Worm (Caenorhabditis elegans) whole organism, late embryonic: ENCODE results near the gene sart-3.

Experiments
- K02D7.2 ChIP-seq: sonication (generic microtip); optimal IDR thresholded peaks from 2 replicates; lab custom pipeline; 2017; ENCODE audit warnings: mild to moderate bottlenecking, missing genetic modification characterization, missing compliant biosample characterization
- T23F11.4 ChIP-seq: fragments of 200-800 bp; sonication (Bioruptor generic); optimal IDR thresholded peaks from 2 replicates; lab custom pipeline; 2018; ENCODE audit warnings: mild to moderate bottlenecking, missing genetic modification characterization, missing compliant biosample characterization
- Y22D7AL.16 ChIP-seq: sonication (generic microtip); optimal IDR thresholded peaks from 2 replicates; lab custom pipeline; 2016; ENCODE audit warnings: missing genetic modification characterization, missing compliant biosample characterization
- ahr-1 ChIP-seq: sonication (generic microtip); optimal IDR thresholded peaks from 2 replicates; lab custom pipeline; 2016; ENCODE audit warnings: missing genetic modification characterization, missing compliant biosample characterization
- ceh-14 ChIP-seq: sonication (generic microtip); optimal IDR thresholded peaks from 2 replicates; lab custom pipeline; 2016; ENCODE audit warnings: missing genotype, missing genetic modification characterization, missing compliant biosample characterization
- ceh-2 ChIP-seq: sonication (generic microtip); optimal IDR thresholded peaks from 2 replicates; lab custom pipeline; 2016; ENCODE audit warnings: missing genotype, missing genetic modification characterization, missing compliant biosample characterization
- ceh-22 ChIP-seq: sonication (generic microtip); optimal IDR thresholded peaks from 2 replicates; lab custom pipeline; 2017; ENCODE audit warnings: missing biosample characterization, missing genetic modification characterization
- ceh-34 ChIP-seq: sonication (generic microtip); optimal IDR thresholded peaks from 2 replicates; lab custom pipeline; 2016; ENCODE audit warnings: mild to moderate bottlenecking, missing genetic modification characterization, missing compliant biosample characterization
- ceh-45 ChIP-seq: fragments of 200-800 bp; sonication (Bioruptor generic); IDR thresholded peaks from 2 replicates; pipeline ENCODE4 v1.3.6; 2022; ENCODE audit warnings: missing genetic modification reagents, missing genetic modification characterization, missing compliant biosample characterization
- dve-1 ChIP-seq: sonication (generic microtip); optimal IDR thresholded peaks from 2 replicates; lab custom pipeline; 2017; ENCODE audit warnings: antibody characterized with exemption, mild to moderate bottlenecking, missing genetic modification characterization, missing compliant biosample characterization
- elt-2 ChIP-seq: sonication (generic microtip); optimal IDR thresholded peaks from 2 replicates; lab custom pipeline; 2016; ENCODE audit warnings: missing genetic modification reagents, missing genetic modification characterization, missing compliant biosample characterization
- elt-4 ChIP-seq: sonication (generic microtip); optimal IDR thresholded peaks from 2 replicates; lab custom pipeline; 2016; ENCODE audit warnings: missing genetic modification characterization, missing compliant biosample characterization
- ets-4 ChIP-seq: sonication (generic microtip); optimal IDR thresholded peaks from 2 replicates; lab custom pipeline; 2016; ENCODE audit warnings: missing genetic modification characterization, missing compliant biosample characterization
- fkh-10 ChIP-seq: fragments of 150-350 bp; optimal IDR thresholded peaks from 2 replicates; lab custom pipeline; 2014; ENCODE audit warnings: missing biosample characterization, missing genetic modification reagents, missing genetic modification characterization
- fkh-6 ChIP-seq: sonication (generic microtip); optimal IDR thresholded peaks from 2 replicates; lab custom pipeline; 2016; ENCODE audit warnings: missing genetic modification characterization, missing compliant biosample characterization
- gmeb-2 ChIP-seq: sonication (generic microtip); optimal IDR thresholded peaks from 2 replicates; lab custom pipeline; 2016; ENCODE audit warnings: missing genetic modification characterization, inconsistent platforms, missing compliant biosample characterization
- hlh-13 ChIP-seq: fragments of 200-800 bp; sonication (Bioruptor generic); optimal IDR thresholded peaks from 2 replicates; lab custom pipeline; 2018; ENCODE audit warnings: mild to moderate bottlenecking, missing genetic modification characterization, missing compliant biosample characterization
- hlh-15 ChIP-seq: sonication (generic microtip); optimal IDR thresholded peaks from 2 replicates; lab custom pipeline; 2016; ENCODE audit warnings: missing genetic modification characterization, missing compliant biosample characterization
- hlh-30 ChIP-seq: sonication (generic microtip); optimal IDR thresholded peaks from 2 replicates; lab custom pipeline; 2017; ENCODE audit warnings: antibody characterized with exemption, missing genetic modification characterization, missing compliant biosample characterization; ENCODE audit not compliant: insufficient read depth
- hlh-8 ChIP-seq: sonication (generic microtip); optimal IDR thresholded peaks from 2 replicates; lab custom pipeline; 2016; ENCODE audit warnings: missing genotype, missing genetic modification characterization, missing compliant biosample characterization
- lin-11 ChIP-seq: fragments of 200-800 bp; sonication (Bioruptor generic); optimal IDR thresholded peaks from 2 replicates; lab custom pipeline; 2018; ENCODE audit warnings: mild to moderate bottlenecking, missing genetic modification characterization, missing compliant biosample characterization
- madf-2 ChIP-seq: sonication (generic microtip); optimal IDR thresholded peaks from 2 replicates; lab custom pipeline; 2017; ENCODE audit warnings: missing genetic modification characterization, missing compliant biosample characterization
- mec-3 ChIP-seq: sonication (generic microtip); optimal IDR thresholded peaks from 2 replicates; lab custom pipeline; 2016; ENCODE audit warnings: borderline replicate concordance, missing genetic modification characterization, missing compliant biosample characterization
- nhr-11 ChIP-seq: fragments of 150-350 bp; optimal IDR thresholded peaks from 2 replicates; lab custom pipeline; 2014; ENCODE audit warnings: missing biosample characterization, missing genetic modification characterization
- npax-4 ChIP-seq: sonication (generic microtip); optimal IDR thresholded peaks from 2 replicates; lab custom pipeline; 2016; ENCODE audit warnings: missing genetic modification characterization, missing compliant biosample characterization
- pha-2 ChIP-seq: sonication (generic microtip); optimal IDR thresholded peaks from 2 replicates; lab custom pipeline; 2017; ENCODE audit warnings: mild to moderate bottlenecking, missing genetic modification characterization, missing compliant biosample characterization
- pha-4 ChIP-seq: fragments of 150-350 bp; optimal IDR thresholded peaks from 2 replicates; lab custom pipeline; 2018; ENCODE audit warnings: missing biosample characterization, missing genetic modification reagents, missing genetic modification characterization
- pros-1 ChIP-seq: fragments of 150-350 bp; optimal IDR thresholded peaks from 2 replicates; lab custom pipeline; 2014; ENCODE audit warnings: missing biosample characterization, missing genetic modification reagents, missing genetic modification characterization
- sox-2 ChIP-seq: fragments of 200-800 bp; sonication (Bioruptor generic); IDR thresholded peaks from 2 replicates; pipeline ENCODE4 v1.3.6; 2022; ENCODE audit warnings: missing genetic modification reagents, missing genetic modification characterization, missing compliant biosample characterization
- tbx-2 ChIP-seq: sonication (generic microtip); optimal IDR thresholded peaks from 2 replicates; lab custom pipeline; 2016; ENCODE audit warnings: missing genetic modification characterization, missing compliant biosample characterization
- tbx-7 ChIP-seq: sonication (generic microtip); optimal IDR thresholded peaks from 2 replicates; lab custom pipeline; 2016; ENCODE audit warnings: missing genotype, missing genetic modification characterization, missing compliant biosample characterization
- unc-3 ChIP-seq, 2 experiments: fragments of 200-800 bp in 1 of 2; sonication (Bioruptor generic) in 1 of 2; sonication (generic microtip) in 1 of 2; conservative IDR thresholded peaks in 1 of 2; optimal IDR thresholded peaks in 1 of 2; 2 replicates each; pipeline versions ENCODE4 v1.3.6 to Lab custom; 2016 to 2022; ENCODE audit warnings: missing compliant biosample characterization in 2 of 2, missing genetic modification characterization in 2 of 2, missing genetic modification reagents in 1 of 2

The sart-3 gene

DNA sequence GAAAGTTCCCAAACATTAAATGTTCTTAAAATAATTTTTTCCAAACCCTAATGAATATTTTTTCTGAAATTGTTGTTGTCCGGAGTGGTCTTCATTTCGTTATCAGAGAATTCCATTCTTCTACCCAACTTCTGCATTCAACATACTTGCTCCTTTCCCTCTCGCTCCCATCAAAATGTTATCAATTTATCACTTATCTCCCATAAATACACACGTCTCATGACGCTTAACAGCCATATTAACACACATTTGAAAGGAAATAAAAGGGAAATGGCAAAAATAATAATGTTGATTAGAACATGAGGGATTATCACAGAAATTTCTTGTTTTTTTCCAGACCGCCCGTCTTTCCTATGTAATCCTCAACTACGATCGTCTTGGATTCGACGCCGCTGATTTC, 43.8 kb downstream of the sart-3 start:
- TF ChIP-seq elt-2: peak; percentile 54
- no peak for TF ChIP-seq hlh-15 (tag; lab: Kevin White, UChicago)

DNA sequence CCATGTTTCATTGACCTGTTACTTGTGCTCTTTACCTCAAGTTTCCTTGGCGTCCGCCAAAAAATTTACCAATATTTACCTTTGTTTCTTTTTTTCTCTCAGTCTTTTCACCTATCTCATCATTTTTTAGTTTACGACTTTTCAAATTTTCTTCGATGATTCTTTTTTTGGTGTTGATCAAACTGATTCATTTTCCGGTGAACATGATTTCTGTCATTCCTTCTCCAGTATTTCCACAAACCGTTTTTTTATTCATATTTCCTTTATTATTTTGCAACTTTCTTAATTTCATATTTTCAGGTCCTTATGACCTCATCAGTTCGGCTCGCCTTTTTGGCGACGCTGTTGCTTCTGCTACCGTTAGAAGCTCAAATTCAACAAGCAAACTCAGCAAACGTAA, 45.3 kb downstream of the sart-3 start, which contains the start of gene F54D1.6:
F54D1.6 (plus strand) TSS at position 301 of the 400 bp plus-strand sequence.
- TF ChIP-seq elt-2 (no peak), Y22D7AL.16 (tag; lab: Kevin White, UChicago) (no peak), unc-3 (GFP tag; conservative IDR thresholded peaks at IDR 0.05; lab: Robert Waterston, UW) (no peak), unc-3 (tag; optimal IDR thresholded peaks at IDR 0.05; lab: Kevin White, UChicago) (no peak), ahr-1 (tag; lab: Kevin White, UChicago) (no peak), ceh-2 (tag; lab: Kevin White, UChicago) (no peak), elt-4 (tag; lab: Kevin White, UChicago) (no peak), pha-2 (tag; lab: Kevin White, UChicago) (no peak), ceh-34 (no peak), ets-4 (tag; lab: Kevin White, UChicago) (no peak)

DNA sequence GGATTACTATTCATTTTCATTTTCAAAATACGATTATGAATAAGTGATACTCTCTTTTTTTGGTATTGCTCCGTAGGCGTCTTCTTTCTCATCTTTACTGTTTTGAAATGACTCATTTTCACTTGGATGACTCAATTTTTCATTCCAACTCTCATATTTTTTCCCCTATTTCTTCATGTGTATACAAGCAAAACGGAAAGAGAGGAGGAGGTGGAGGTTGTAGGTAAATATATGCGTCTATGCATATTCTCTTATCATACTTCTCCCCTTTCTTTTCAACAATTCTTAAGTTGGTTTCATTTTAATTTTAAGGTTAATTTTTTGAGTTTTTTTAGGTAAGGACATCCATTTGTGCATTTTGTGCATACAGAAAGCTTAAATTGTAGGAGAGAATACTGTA, 46.7 kb downstream of the sart-3 start:
- no peak for TF ChIP-seq pha-4 (tag; lab: Kevin White, UChicago)
- no peak for TF ChIP-seq ceh-22
- no peak for TF ChIP-seq T23F11.4 (GFP tag; lab: Kevin White, UChicago)
- no peak for TF ChIP-seq mec-3 (tag; lab: Kevin White, UChicago)
- no peak for TF ChIP-seq pros-1 (tag; lab: Kevin White, UChicago)
- no peak for TF ChIP-seq npax-4 (tag; lab: Kevin White, UChicago)
- no peak for TF ChIP-seq ceh-14
- no peak for TF ChIP-seq lin-11 (tag; lab: Kevin White, UChicago)
- no peak for TF ChIP-seq nhr-11 (tag; lab: Kevin White, UChicago)
- TF ChIP-seq tbx-7 (tag; lab: Kevin White, UChicago): no peak
- TF ChIP-seq tbx-2 (tag; lab: Kevin White, UChicago): no peak
- no peak for TF ChIP-seq K02D7.2 (tag; lab: Kevin White, UChicago)
- TF ChIP-seq ceh-45 (GFP tag; lab: Robert Waterston, UW): no peak
- TF ChIP-seq elt-4 (tag; lab: Kevin White, UChicago): no peak
- TF ChIP-seq elt-2: no peak

DNA sequence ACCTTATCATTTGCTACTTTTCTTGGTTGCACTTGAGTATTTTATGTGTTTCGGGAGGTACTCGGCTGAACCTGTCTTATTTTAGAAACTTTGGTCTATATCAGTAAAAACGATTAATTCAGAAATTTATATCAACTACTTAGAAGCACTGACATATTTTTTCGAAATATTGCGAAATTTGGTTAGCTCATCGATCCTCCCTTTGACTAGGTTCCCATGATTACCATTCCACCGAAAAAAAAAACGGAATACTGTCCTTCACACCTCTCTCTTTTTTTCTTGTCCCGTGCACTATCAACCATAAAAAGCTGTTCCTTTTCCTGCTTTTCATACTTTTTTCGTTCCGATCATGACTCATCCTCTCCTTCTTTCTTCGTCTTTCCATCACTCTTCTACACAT, 47.5 kb downstream of the sart-3 start:
- TF ChIP-seq fkh-6 (no peak), pros-1 (tag; lab: Kevin White, UChicago) (no peak), nhr-11 (tag; lab: Kevin White, UChicago) (no peak), hlh-8 (tag; lab: Kevin White, UChicago) (no peak), T23F11.4 (GFP tag; lab: Kevin White, UChicago) (no peak), hlh-13 (GFP tag; lab: Kevin White, UChicago) (no peak), ets-4 (tag; lab: Kevin White, UChicago) (no peak), ahr-1 (tag; lab: Kevin White, UChicago) (no peak), ceh-34 (no peak), gmeb-2 (tag; lab: Kevin White, UChicago) (no peak), hlh-30 (tag; lab: Kevin White, UChicago) (no peak), dve-1 (tag; lab: Kevin White, UChicago) (no peak)

DNA sequence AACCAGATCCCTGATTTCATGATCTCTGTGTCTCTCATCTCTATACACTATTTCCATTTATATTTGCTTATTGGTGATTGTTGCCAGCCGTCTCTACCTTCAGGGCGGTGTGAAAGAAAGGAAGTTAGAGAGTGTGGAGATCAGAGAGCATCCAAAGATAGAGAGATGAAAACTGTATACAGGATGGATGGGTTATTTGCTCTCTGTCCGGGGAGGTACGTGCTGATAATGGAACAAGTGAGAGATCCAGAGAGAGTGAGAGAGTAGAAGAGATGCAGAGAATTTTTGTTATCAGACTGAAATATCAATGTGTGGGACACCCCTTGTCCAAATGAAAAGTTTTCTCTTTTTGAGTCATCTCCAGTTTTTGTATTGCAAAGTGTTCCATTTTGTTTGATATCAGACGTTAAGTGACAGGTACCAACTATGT, 48.7 kb downstream of the sart-3 start:
- TF ChIP-seq sox-2 (GFP tag; lab: Robert Waterston, UW) (no peak), fkh-10 (GFP tag; lab: Kevin White, UChicago) (no peak), dve-1 (tag; lab: Kevin White, UChicago) (peak; percentile 63), elt-2 (peak; percentile 77), madf-2 (tag; lab: Kevin White, UChicago) (no peak), fkh-6 (no peak)
